Fruit fly (Drosophila melanogaster) whole organism, embryonic: ENCODE results near the gene CG45544.
A peak's percentile ranks its signal among the peaks of the same experiment; 100 is the strongest.

Experiments used
- Atf6 ChIP-seq: fragments of 200-800 bp; sonication (Bioruptor generic); IDR thresholded peaks from 2 replicates; pipeline ENCODE4 v1.3.6; 2022; ENCODE audit warnings: missing biosample characterization, missing genetic modification characterization
- CG11247 ChIP-seq: fragments of 200-800 bp; sonication (Bioruptor generic); IDR thresholded peaks from 2 replicates; pipeline ENCODE4 v1.3.6; 2022; ENCODE audit warnings: missing biosample characterization, missing genetic modification characterization
- CG15073 ChIP-seq: fragments of 200-800 bp; sonication (Bioruptor generic); optimal IDR thresholded peaks from 2 replicates; lab custom pipeline; 2016; ENCODE audit warnings: missing biosample characterization, missing genetic modification characterization
- CG15514 ChIP-seq: fragments of 200-800 bp; sonication (Bioruptor generic); optimal IDR thresholded peaks from 3 replicates; lab custom pipeline; 2017; ENCODE audit warnings: missing biosample characterization, missing genetic modification characterization, mild to moderate bottlenecking, moderate library complexity, missing genetic modification reagents
- CG15696 ChIP-seq: fragments of 200-800 bp; sonication (Bioruptor generic); optimal IDR thresholded peaks from 2 replicates; lab custom pipeline; 2019; ENCODE audit warnings: missing biosample characterization, mild to moderate bottlenecking, missing genetic modification characterization, moderate library complexity
- CG17829 ChIP-seq: fragments of 200-800 bp; optimal IDR thresholded peaks from 2 replicates; lab custom pipeline; 2019; ENCODE audit warnings: missing biosample characterization, mild to moderate bottlenecking, missing genetic modification characterization, moderate library complexity
- CG17912 ChIP-seq: fragments of 200-800 bp; sonication (Bioruptor generic); optimal IDR thresholded peaks from 2 replicates; lab custom pipeline; 2018; ENCODE audit warnings: missing biosample characterization, mild to moderate bottlenecking, missing genetic modification characterization
- CG2202 ChIP-seq: fragments of 200-800 bp; sonication (Bioruptor generic); optimal IDR thresholded peaks from 2 replicates; lab custom pipeline; 2018; ENCODE audit warnings: missing biosample characterization, mild to moderate bottlenecking, missing genetic modification characterization
- CG2712 ChIP-seq: fragments of 200-800 bp; optimal IDR thresholded peaks from 3 replicates; lab custom pipeline; 2019; ENCODE audit warnings: missing biosample characterization, mild to moderate bottlenecking, missing genetic modification characterization, moderate library complexity
- CG31441 ChIP-seq: fragments of 200-800 bp; sonication (Bioruptor generic); IDR thresholded peaks from 2 replicates; pipeline ENCODE4 v1.3.6; 2022; ENCODE audit warnings: missing biosample characterization, missing genetic modification characterization
- CG3163 ChIP-seq: fragments of 200-800 bp; sonication (Bioruptor generic); optimal IDR thresholded peaks from 3 replicates; lab custom pipeline; 2016; ENCODE audit warnings: missing biosample characterization, missing genetic modification characterization
- CG33557 ChIP-seq: fragments of 200-800 bp; sonication (Bioruptor generic); optimal IDR thresholded peaks from 2 replicates; lab custom pipeline; 2019; ENCODE audit warnings: missing biosample characterization, mild to moderate bottlenecking, missing genetic modification characterization, moderate library complexity
- CG3838 ChIP-seq: fragments of 200-800 bp; sonication (Bioruptor generic); optimal IDR thresholded peaks from 3 replicates; lab custom pipeline; 2016; ENCODE audit warnings: missing biosample characterization, missing genetic modification characterization
- CG4404 ChIP-seq: fragments of 200-800 bp; sonication (Bioruptor generic); IDR thresholded peaks from 2 replicates; pipeline ENCODE4 v1.3.6; 2022; ENCODE audit warnings: missing biosample characterization, missing genetic modification characterization
- CG7556 ChIP-seq: fragments of 200-800 bp; sonication (Bioruptor generic); optimal IDR thresholded peaks from 2 replicates; lab custom pipeline; 2017; ENCODE audit warnings: missing biosample characterization, mild to moderate bottlenecking, missing genetic modification characterization
- CG8359 ChIP-seq: fragments of 200-800 bp; sonication (Bioruptor generic); optimal IDR thresholded peaks from 2 replicates; lab custom pipeline; 2017; ENCODE audit warnings: missing biosample characterization, mild to moderate bottlenecking, missing genetic modification characterization, borderline replicate concordance
- E2f1 ChIP-seq: fragments of 200-800 bp; sonication (Bioruptor generic); IDR thresholded peaks from 2 replicates; pipeline ENCODE4 v1.3.6; 2022; ENCODE audit warnings: missing biosample characterization, missing genetic modification characterization
- ERR ChIP-seq: fragments of 200-800 bp; sonication (Bioruptor generic); optimal IDR thresholded peaks from 2 replicates; lab custom pipeline; 2016; ENCODE audit warnings: missing biosample characterization, missing genetic modification characterization
- Elba2 ChIP-seq: fragments of 200-800 bp; sonication (Bioruptor generic); optimal IDR thresholded peaks from 3 replicates; lab custom pipeline; 2016; ENCODE audit warnings: missing biosample characterization, missing genetic modification characterization
- Gsc ChIP-seq: fragments of 200-800 bp; sonication (Bioruptor generic); IDR thresholded peaks from 2 replicates; pipeline ENCODE4 v1.3.6; 2022; ENCODE audit warnings: missing biosample characterization, missing genetic modification characterization
- Hand ChIP-seq: fragments of 200-800 bp; sonication (Bioruptor generic); optimal IDR thresholded peaks from 2 replicates; lab custom pipeline; 2017; ENCODE audit warnings: mild to moderate bottlenecking, missing biosample characterization, missing genetic modification reagents, missing genetic modification characterization
- Hsf ChIP-seq: fragments of 200-800 bp; sonication (Bioruptor generic); optimal IDR thresholded peaks from 3 replicates; lab custom pipeline; 2016; ENCODE audit warnings: missing biosample characterization, missing genetic modification characterization
- Myb ChIP-seq: fragments of 200-800 bp; sonication (Bioruptor generic); optimal IDR thresholded peaks from 2 replicates; lab custom pipeline; 2016; ENCODE audit warnings: missing biosample characterization, missing genetic modification characterization
- PHDP ChIP-seq: fragments of 200-800 bp; sonication (Bioruptor generic); optimal IDR thresholded peaks from 3 replicates; lab custom pipeline; 2018; ENCODE audit warnings: missing biosample characterization, mild to moderate bottlenecking, missing genetic modification characterization, moderate library complexity
- Six4 ChIP-seq: fragments of 200-800 bp; sonication (Bioruptor generic); optimal IDR thresholded peaks from 2 replicates; lab custom pipeline; 2016; ENCODE audit warnings: missing biosample characterization, missing genetic modification characterization
- Sry-β ChIP-seq: fragments of 200-800 bp; sonication (Bioruptor generic); optimal IDR thresholded peaks from 2 replicates; lab custom pipeline; 2018; ENCODE audit warnings: missing biosample characterization, mild to moderate bottlenecking, missing genetic modification characterization, moderate library complexity
- Taf1 ChIP-seq: fragments of 200-800 bp; sonication (Bioruptor generic); IDR thresholded peaks from 2 replicates; pipeline ENCODE4 v1.3.6; 2022; ENCODE audit warnings: missing biosample characterization, missing genetic modification characterization
- Vsx1 ChIP-seq: fragments of 200-800 bp; sonication (Bioruptor generic); optimal IDR thresholded peaks from 2 replicates; lab custom pipeline; 2017; ENCODE audit warnings: missing biosample characterization, mild to moderate bottlenecking, missing genetic modification characterization, missing genetic modification reagents
- Xrp1 ChIP-seq: fragments of 200-800 bp; sonication (Bioruptor generic); IDR thresholded peaks from 2 replicates; pipeline ENCODE4 v1.3.6; 2022; ENCODE audit warnings: missing biosample characterization, missing genetic modification characterization
- cato ChIP-seq: fragments of 200-800 bp; sonication (Bioruptor generic); optimal IDR thresholded peaks from 2 replicates; lab custom pipeline; 2016; ENCODE audit warnings: missing biosample characterization, missing genetic modification characterization, borderline replicate concordance
- caup ChIP-seq: fragments of 200-800 bp; sonication (Bioruptor generic); optimal IDR thresholded peaks from 3 replicates; lab custom pipeline; 2017; ENCODE audit warnings: missing biosample characterization, mild to moderate bottlenecking, missing genetic modification characterization, moderate library complexity; ENCODE audit not compliant: severe bottlenecking
- chinmo ChIP-seq: fragments of 200-800 bp; sonication (Bioruptor generic); IDR thresholded peaks from 4 replicates; pipeline ENCODE4 v1.3.6; 2022; ENCODE audit warnings: missing biosample characterization, missing genetic modification characterization; ENCODE audit not compliant: partially characterized antibody
- crc ChIP-seq: fragments of 200-800 bp; sonication (Bioruptor generic); optimal IDR thresholded peaks from 2 replicates; lab custom pipeline; 2016; ENCODE audit warnings: missing biosample characterization, missing genetic modification characterization
- disco-r ChIP-seq: fragments of 200-800 bp; sonication (Bioruptor generic); optimal IDR thresholded peaks from 2 replicates; lab custom pipeline; 2016; ENCODE audit warnings: missing biosample characterization, missing genetic modification characterization
- dmrt11E ChIP-seq: fragments of 200-800 bp; sonication (Bioruptor generic); optimal IDR thresholded peaks from 3 replicates; lab custom pipeline; 2018; ENCODE audit warnings: missing biosample characterization, mild to moderate bottlenecking, missing genetic modification characterization, moderate library complexity
- exex ChIP-seq: fragments of 200-800 bp; sonication (Bioruptor generic); optimal IDR thresholded peaks from 4 replicates; lab custom pipeline; 2018; ENCODE audit warnings: missing biosample characterization, mild to moderate bottlenecking, missing genetic modification characterization, moderate library complexity
- fd3F ChIP-seq: fragments of 200-800 bp; sonication (Bioruptor generic); optimal IDR thresholded peaks from 2 replicates; lab custom pipeline; 2018; ENCODE audit warnings: missing biosample characterization, mild to moderate bottlenecking, missing genetic modification characterization, moderate library complexity
- gem ChIP-seq: fragments of 200-800 bp; sonication (Bioruptor generic); optimal IDR thresholded peaks from 2 replicates; lab custom pipeline; 2019; ENCODE audit warnings: missing biosample characterization, mild to moderate bottlenecking, missing genetic modification characterization, moderate library complexity
- ham ChIP-seq: fragments of 200-800 bp; sonication (Bioruptor generic); IDR thresholded peaks from 2 replicates; pipeline ENCODE4 v1.3.6; 2022; ENCODE audit warnings: missing biosample characterization, missing genetic modification characterization
- hb ChIP-seq: fragments of 200-800 bp; sonication (Bioruptor generic); IDR thresholded peaks from 3 replicates; pipeline ENCODE4 v1.3.6; 2022; ENCODE audit warnings: missing biosample characterization, missing genetic modification characterization; ENCODE audit not compliant: partially characterized antibody
- hkb ChIP-seq, 2 experiments: fragments of 200-800 bp in 1 of 2; fragments of >200 bp in 1 of 2; sonication (Bioruptor generic) in 1 of 2; IDR thresholded peaks in 1 of 2; optimal IDR thresholded peaks in 1 of 2; 2 replicates each; pipeline versions ENCODE4 v1.3.6 to Lab custom; 2017 to 2022; ENCODE audit warnings: missing biosample characterization in 1 of 2, missing genetic modification characterization in 1 of 2
- lab ChIP-seq: fragments of 200-800 bp; sonication (Bioruptor generic); optimal IDR thresholded peaks from 3 replicates; lab custom pipeline; 2017; ENCODE audit warnings: missing biosample characterization, missing genetic modification characterization, mild to moderate bottlenecking, moderate library complexity, missing genetic modification reagents
- lilli ChIP-seq: fragments of 200-800 bp; sonication (Bioruptor generic); optimal IDR thresholded peaks from 3 replicates; lab custom pipeline; 2016; ENCODE audit warnings: missing biosample characterization, missing genetic modification characterization
- nmo ChIP-seq: fragments of 200-800 bp; sonication (Bioruptor generic); optimal IDR thresholded peaks from 2 replicates; lab custom pipeline; 2018; ENCODE audit warnings: missing biosample characterization, mild to moderate bottlenecking, missing genetic modification characterization, moderate library complexity
- pros ChIP-seq: fragments of 200-800 bp; sonication (Bioruptor generic); optimal IDR thresholded peaks from 3 replicates; lab custom pipeline; 2019; ENCODE audit warnings: missing biosample characterization, mild to moderate bottlenecking, missing genetic modification characterization, moderate library complexity
- repo ChIP-seq: fragments of 200-800 bp; sonication (Bioruptor generic); optimal IDR thresholded peaks from 2 replicates; lab custom pipeline; 2016; ENCODE audit warnings: missing biosample characterization, missing genetic modification characterization
- ro ChIP-seq: fragments of 200-800 bp; sonication (Bioruptor generic); IDR thresholded peaks from 2 replicates; pipeline ENCODE4 v1.3.6; 2022; ENCODE audit warnings: missing biosample characterization, missing genetic modification characterization
- seq ChIP-seq: fragments of 200-800 bp; sonication (Bioruptor generic); IDR thresholded peaks from 2 replicates; pipeline ENCODE4 v1.3.6; 2022; ENCODE audit warnings: missing biosample characterization, missing genetic modification characterization
- so ChIP-seq: fragments of 200-800 bp; sonication (Bioruptor generic); IDR thresholded peaks from 3 replicates; pipeline ENCODE4 v1.3.6; 2022; ENCODE audit warnings: missing biosample characterization, missing genetic modification characterization
- ttk ChIP-seq: fragments of 200-800 bp; sonication (Bioruptor generic); IDR thresholded peaks from 2 replicates; pipeline ENCODE4 v2.1.2; 2022; ENCODE audit warnings: missing biosample characterization, missing genetic modification characterization
- unpg ChIP-seq: fragments of 200-800 bp; sonication (Bioruptor generic); optimal IDR thresholded peaks from 3 replicates; lab custom pipeline; 2018; ENCODE audit warnings: missing biosample characterization, mild to moderate bottlenecking, missing genetic modification characterization, moderate library complexity

CG45544 gene

DNA sequence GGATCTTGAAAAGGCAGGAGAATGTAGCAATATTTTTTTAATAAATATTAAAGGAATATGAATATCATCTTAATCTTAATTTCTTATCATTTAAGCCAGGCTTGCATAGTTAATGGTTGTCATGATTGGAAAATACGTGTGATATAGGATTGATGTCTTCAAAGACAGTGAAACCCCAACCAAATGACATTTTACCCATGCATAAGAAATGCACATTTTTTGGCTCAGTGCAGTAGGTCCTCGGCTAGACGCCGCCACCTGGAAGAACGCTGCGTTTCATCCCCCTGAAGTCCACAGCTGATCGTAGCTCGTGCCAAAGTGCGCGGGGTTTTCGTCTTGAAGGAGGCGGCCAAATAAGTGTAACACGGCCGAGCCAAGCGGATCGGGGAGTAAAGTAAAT lies 10.3 kb downstream of the CG45544 start:
- TF ChIP-seq ro = no peak
- TF ChIP-seq CG15073 (GFP tag; lab: Kevin White, UChicago) = no peak
- no peak for TF ChIP-seq Elba2 (GFP tag; lab: Kevin White, UChicago)
- no peak for TF ChIP-seq repo (GFP tag; lab: Kevin White, UChicago)
- no peak for TF ChIP-seq hb (GFP tag; lab: Robert Waterston, UW)
- no peak for TF ChIP-seq ERR (GFP tag; lab: Kevin White, UChicago)
- no peak for TF ChIP-seq CG7556 (GFP tag; lab: Kevin White, UChicago)
- TF ChIP-seq pros (GFP tag; lab: Kevin White, UChicago) = peak; percentile 79
- TF ChIP-seq lab = no peak
- TF ChIP-seq E2f1 (GFP tag; lab: Robert Waterston, UW) = no peak
- TF ChIP-seq Xrp1 (GFP tag; lab: Robert Waterston, UW) = peak; percentile 41; the same call in 1 of the 2 replicates
- TF ChIP-seq CG3163 (GFP tag; lab: Kevin White, UChicago) = no peak
- TF ChIP-seq Hsf = no peak
- TF ChIP-seq CG33557 (GFP tag; lab: Kevin White, UChicago) = no peak
- TF ChIP-seq hkb (optimal IDR thresholded peaks at IDR 0.05; lab: Kevin White, UChicago) = no peak
- TF ChIP-seq hkb (GFP tag; IDR thresholded peaks at IDR 0.05; lab: Robert Waterston, UW) = no peak
- no peak for TF ChIP-seq ham
- TF ChIP-seq CG2202 (tag; lab: Kevin White, UChicago) = no peak
- TF ChIP-seq gem (tag; lab: Kevin White, UChicago) = peak; percentile 20
- TF ChIP-seq CG15514 = no peak
- peak; percentile 55 for TF ChIP-seq CG17829 (tag; lab: Kevin White, UChicago)
- TF ChIP-seq cato (GFP tag; lab: Kevin White, UChicago) = no peak
- no peak for TF ChIP-seq CG8359 (GFP tag; lab: Kevin White, UChicago)
- no peak for TF ChIP-seq crc (GFP tag; lab: Kevin White, UChicago)
- TF ChIP-seq CG15696 (tag; lab: Kevin White, UChicago) = peak; percentile 71
- no peak for TF ChIP-seq seq (GFP tag; lab: Robert Waterston, UW)
- no peak for TF ChIP-seq CG17912
- TF ChIP-seq unpg (GFP tag; lab: Kevin White, UChicago) = no peak
- TF ChIP-seq Hand = no peak
- TF ChIP-seq Gsc = no peak
- 0 out of 2 replicates have a peak, but pooled peaks have one; percentile 30 for TF ChIP-seq CG31441
- no peak for TF ChIP-seq Atf6 (GFP tag; lab: Robert Waterston, UW)
- TF ChIP-seq exex (tag; lab: Kevin White, UChicago) = no peak
- no peak for TF ChIP-seq CG3838
- TF ChIP-seq Vsx1 = no peak
- TF ChIP-seq fd3F (GFP tag; lab: Kevin White, UChicago) = no peak
- no peak for TF ChIP-seq ttk (GFP tag; lab: Robert Waterston, UW)
- TF ChIP-seq Myb (GFP tag; lab: Kevin White, UChicago) = no peak
- no peak for TF ChIP-seq Taf1 (GFP tag; lab: Robert Waterston, UW)
- peak; percentile 59 for TF ChIP-seq CG4404
- TF ChIP-seq dmrt11E (tag; lab: Kevin White, UChicago) = peak; percentile 46
- no peak for TF ChIP-seq so (GFP tag; lab: Robert Waterston, UW)
- peak; percentile 54 for TF ChIP-seq CG2712
- TF ChIP-seq Sry-β (GFP tag; lab: Kevin White, UChicago) = no peak
- no peak for TF ChIP-seq caup
- TF ChIP-seq chinmo (GFP tag; lab: Robert Waterston, UW) = no peak
- peak; percentile 12 for TF ChIP-seq nmo
- TF ChIP-seq lilli = no peak
- TF ChIP-seq PHDP (tag; lab: Kevin White, UChicago) = no peak
- no peak for TF ChIP-seq disco-r (GFP tag; lab: Kevin White, UChicago)
- TF ChIP-seq CG11247 (GFP tag; lab: Robert Waterston, UW) = no peak
- TF ChIP-seq Six4 (GFP tag; lab: Kevin White, UChicago) = no peak
